Fruit fly (Drosophila melanogaster): ENCODE results near the gene Eip74EF.
A peak's percentile ranks its signal among the peaks of the same experiment; 100 is the strongest.

dm6 chr3L:17644906-17645244 is 25.8 kb upstream of the Eip74EF start, which contains the start of gene Pep:
- TF ChIP-seq CG13204 (GFP tag; optimal IDR thresholded peaks at IDR 0.05) (no peak), Ets98B (GFP tag; IDR thresholded peaks at IDR 0.05) (peak; percentile 9; the same call in 1 of the 2 replicates), D1 (tag; optimal IDR thresholded peaks at IDR 0.05) (peak; percentile 51), CG4496 (GFP tag; IDR thresholded peaks at IDR 0.05) (no peak), Pif1B (GFP tag; optimal IDR thresholded peaks at IDR 0.05) (no peak), CG17806 (tag; optimal IDR thresholded peaks at IDR 0.05) (peak; percentile 17), CG12605 (GFP tag; IDR thresholded peaks at IDR 0.05) (0 out of 2 replicates have a peak, but pooled peaks have one; percentile 23), gl (tag; optimal IDR thresholded peaks at IDR 0.05) (no peak), CG34367 (tag; optimal IDR thresholded peaks at IDR 0.05) (no peak), rn (GFP tag; IDR thresholded peaks at IDR 0.05) (no peak), CG8159 (tag; optimal IDR thresholded peaks at IDR 0.05) (no peak), CG32121 (GFP tag; IDR thresholded peaks at IDR 0.05) (no peak)
